Worm (Caenorhabditis elegans) whole organism, young adult: ENCODE measurements around the gene T02E9.6.

Experiments
- B0261.1 ChIP-seq: sonication (generic microtip); optimal IDR thresholded peaks from 2 replicates; lab custom pipeline; 2016; ENCODE audit warnings: mild to moderate bottlenecking, missing genetic modification characterization, moderate library complexity, missing compliant biosample characterization
- C17E4.6 ChIP-seq: fragments of 200-800 bp; sonication (Bioruptor generic); IDR thresholded peaks from 2 replicates; pipeline ENCODE4 v1.3.6; 2022; ENCODE audit warnings: missing genetic modification reagents, missing genetic modification characterization, missing compliant biosample characterization
- F57A8.1 ChIP-seq: fragments of 200-800 bp; sonication (Bioruptor generic); optimal IDR thresholded peaks from 2 replicates; lab custom pipeline; 2018; ENCODE audit warnings: mild to moderate bottlenecking, missing genetic modification characterization, moderate library complexity, missing compliant biosample characterization
- akir-1 ChIP-seq: fragments of 200-800 bp; sonication (Bioruptor generic); optimal IDR thresholded peaks from 2 replicates; lab custom pipeline; 2018; ENCODE audit warnings: mild to moderate bottlenecking, missing genetic modification characterization, moderate library complexity, missing compliant biosample characterization
- ama-1 ChIP-seq, 3 experiments: fragments of 150-350 bp in 1 of 3; sonication (generic microtip) in 2 of 3; optimal IDR thresholded peaks; 2 replicates each; lab custom pipeline; 2014 to 2018; ENCODE audit warnings: missing biosample characterization in 2 of 3, missing genetic modification characterization in 2 of 3, missing genetic modification reagents in 2 of 3
- attf-5 ChIP-seq: fragments of 200-800 bp; sonication (Bioruptor generic); optimal IDR thresholded peaks from 2 replicates; lab custom pipeline; 2018; ENCODE audit warnings: mild to moderate bottlenecking, missing genetic modification characterization, missing compliant biosample characterization
- chd-7 ChIP-seq: sonication (generic microtip); optimal IDR thresholded peaks from 2 replicates; lab custom pipeline; 2016; ENCODE audit warnings: mild to moderate bottlenecking, missing genetic modification characterization, moderate library complexity, missing compliant biosample characterization
- dox-1 ChIP-seq: fragments of 200-800 bp; sonication (Bioruptor generic); IDR thresholded peaks from 2 replicates; pipeline ENCODE4 v1.3.6; 2022; ENCODE audit warnings: missing genetic modification reagents, missing genetic modification characterization, missing compliant biosample characterization
- ekl-4 ChIP-seq: fragments of 200-800 bp; sonication (Bioruptor generic); IDR thresholded peaks from 2 replicates; pipeline ENCODE4 v1.3.6; 2022; ENCODE audit warnings: missing genetic modification reagents, missing genetic modification characterization, missing compliant biosample characterization
- pha-4 ChIP-seq: fragments of 150-350 bp; sonication (generic microtip); optimal IDR thresholded peaks from 2 replicates; lab custom pipeline; 2014; ENCODE audit warnings: missing biosample characterization, missing genetic modification reagents, missing genetic modification characterization
- sea-2 ChIP-seq: fragments of 200-800 bp; sonication (Bioruptor generic); IDR thresholded peaks from 2 replicates; pipeline ENCODE4 v1.3.6; 2022; ENCODE audit warnings: missing genetic modification characterization, missing compliant biosample characterization
- tbp1 ChIP-seq: fragments of 200-800 bp; sonication (Bioruptor generic); optimal IDR thresholded peaks from 2 replicates; lab custom pipeline; 2018; ENCODE audit warnings: mild to moderate bottlenecking, missing genetic modification characterization, missing compliant biosample characterization
- tbx-9 ChIP-seq: sonication (generic microtip); optimal IDR thresholded peaks from 2 replicates; lab custom pipeline; 2016; ENCODE audit warnings: borderline replicate concordance, missing genetic modification characterization, inconsistent platforms, missing compliant biosample characterization
- unc-62 ChIP-seq: fragments of 150-350 bp; optimal IDR thresholded peaks from 2 replicates; lab custom pipeline; 2014; ENCODE audit warnings: missing biosample characterization, missing genetic modification reagents, missing genetic modification characterization

DNA sequence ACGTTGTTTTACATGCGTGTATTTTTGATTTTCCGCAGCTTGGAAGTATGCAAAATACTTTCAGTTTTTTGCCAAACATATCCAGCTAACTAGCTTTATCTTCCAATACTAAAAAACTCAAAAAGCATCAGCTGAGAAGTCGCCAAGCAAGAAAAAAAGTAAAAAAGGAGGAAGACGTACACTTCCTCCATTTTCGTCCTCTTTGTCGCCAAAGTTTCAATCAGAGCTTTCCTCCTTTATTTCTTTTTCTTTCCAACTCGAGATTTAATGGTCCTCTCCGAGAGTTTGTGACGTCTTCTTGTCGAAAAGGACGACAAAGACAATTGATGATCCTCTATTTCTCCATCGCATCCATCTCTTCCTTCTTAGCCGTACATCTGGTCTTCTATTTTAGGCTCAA, 46.5 kb upstream of the T02E9.6 start:
- TF ChIP-seq B0261.1 (no peak), F57A8.1 (no peak), dox-1 (GFP tag; lab: Robert Waterston, UW) (no peak), ama-1 (optimal IDR thresholded peaks at IDR 0.05; lab: Kevin White, UChicago) (no peak), ama-1 (GFP tag; optimal IDR thresholded peaks at IDR 0.05; lab: Kevin White, UChicago) (no peak), pha-4 (no peak), chd-7 (no peak), ekl-4 (GFP tag; lab: Robert Waterston, UW) (no peak), sea-2 (no peak), akir-1 (no peak), C17E4.6 (GFP tag; lab: Robert Waterston, UW) (no peak), tbx-9 (tag; lab: Kevin White, UChicago) (no peak), attf-5 (GFP tag; lab: Kevin White, UChicago) (no peak), unc-62 (GFP tag; lab: Kevin White, UChicago) (no peak), tbp1 (GFP tag; lab: Kevin White, UChicago) (no peak)
